Worm (Caenorhabditis elegans): ENCODE measurements around the gene morc-1.

The morc-1 gene

DNA sequence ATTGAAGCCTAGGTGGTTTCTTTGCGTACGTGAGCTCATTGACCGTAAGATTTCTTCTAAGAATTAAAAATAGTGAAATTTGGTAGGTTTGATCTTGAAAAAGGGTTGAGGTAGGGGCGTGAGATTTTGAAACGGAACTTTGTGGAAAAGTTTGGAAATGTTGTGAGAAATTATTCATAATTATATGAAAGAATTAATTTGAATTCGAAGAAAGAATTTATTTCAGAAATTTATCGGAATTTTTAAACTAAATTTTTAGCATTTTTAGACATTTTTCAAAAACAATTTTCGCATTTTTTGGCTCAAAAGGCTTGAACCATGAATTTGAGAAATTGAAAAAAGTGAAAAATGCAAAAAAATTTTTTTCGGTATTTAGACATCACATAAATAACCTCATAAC, 7.5 kb upstream of the morc-1 start:
- TF ChIP-seq flt-1 (GFP tag; IDR thresholded peaks at IDR 0.05) (no peak), med-1 (GFP tag; optimal IDR thresholded peaks at IDR 0.05; ENCODE audit: insufficient read depth) (no peak), cog-1 (tag; optimal IDR thresholded peaks at IDR 0.05) (no peak), ref-1 (GFP tag; conservative IDR thresholded peaks at IDR 0.05) (no peak), ztf-23 (GFP tag; IDR thresholded peaks at IDR 0.05) (no peak), ztf-29 (GFP tag; IDR thresholded peaks at IDR 0.05) (no peak), T22C8.4 (GFP tag; IDR thresholded peaks at IDR 0.05) (no peak), tab-1 (GFP tag; IDR thresholded peaks at IDR 0.05) (no peak), klf-2 (GFP tag; conservative IDR thresholded peaks at IDR 0.05) (no peak)

DNA sequence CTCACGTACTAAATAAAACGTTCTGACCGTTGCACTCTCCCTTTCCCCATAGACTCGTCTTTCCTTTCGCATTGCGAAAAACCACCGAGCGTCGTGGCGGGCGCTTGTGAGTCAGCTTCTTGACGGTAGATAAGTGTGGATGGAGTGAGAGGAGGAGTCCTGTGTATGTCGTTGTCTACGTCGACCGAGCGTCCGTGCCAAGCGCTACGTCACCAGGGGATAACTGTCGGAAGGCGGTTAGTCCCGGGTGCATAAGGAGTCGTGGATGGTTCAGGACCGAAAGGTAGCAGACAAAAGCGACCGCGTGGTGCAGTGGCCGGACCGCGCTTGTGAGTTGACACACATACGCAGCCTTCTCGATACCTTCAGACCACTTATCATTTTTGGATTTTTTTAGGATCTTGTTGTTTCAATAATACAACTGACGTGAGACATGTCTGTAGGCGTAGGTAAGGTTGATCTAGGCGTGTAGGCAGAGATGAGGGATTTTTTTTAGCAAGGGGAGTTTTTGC, 4.5 kb upstream of the morc-1 start:
- peak; percentile 42; the same call in 1 of the 2 replicates for TF ChIP-seq ztf-29 (GFP tag; IDR thresholded peaks at IDR 0.05)
- TF ChIP-seq flt-1 (GFP tag; IDR thresholded peaks at IDR 0.05), result peak; percentile 80; the same call in 1 of the 2 replicates
- TF ChIP-seq tab-1 (GFP tag; IDR thresholded peaks at IDR 0.05), result peak; percentile 88
- peak; percentile 65; the same call in 1 of the 2 replicates for TF ChIP-seq ref-1 (GFP tag; conservative IDR thresholded peaks at IDR 0.05)
- TF ChIP-seq ztf-23 (GFP tag; IDR thresholded peaks at IDR 0.05), result peak; percentile 78
- peak; percentile 75 for TF ChIP-seq klf-2 (GFP tag; conservative IDR thresholded peaks at IDR 0.05)
- peak; percentile 12 for TF ChIP-seq med-1 (GFP tag; optimal IDR thresholded peaks at IDR 0.05; ENCODE audit: insufficient read depth)

DNA sequence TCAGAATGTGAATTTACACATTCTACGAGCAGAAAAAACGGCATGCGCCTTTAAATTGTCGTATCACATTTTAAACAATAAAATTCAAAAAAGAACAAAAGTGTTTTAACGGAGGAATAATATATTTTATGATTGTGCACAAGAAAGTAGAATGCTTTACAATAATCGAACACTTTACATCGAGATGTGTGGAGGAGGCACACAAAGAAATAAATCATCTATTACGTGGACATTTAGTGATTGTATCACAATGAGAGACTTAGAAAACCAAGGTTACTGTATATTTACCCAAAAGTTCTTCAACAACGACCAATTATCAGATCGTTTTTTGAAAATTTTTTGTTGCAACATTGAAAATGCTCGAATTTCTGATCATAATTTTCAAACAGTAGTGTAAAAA, 3.6 kb upstream of the morc-1 start:
- TF ChIP-seq ztf-29 (GFP tag; IDR thresholded peaks at IDR 0.05) (no peak), T22C8.4 (GFP tag; IDR thresholded peaks at IDR 0.05) (no peak), med-1 (GFP tag; optimal IDR thresholded peaks at IDR 0.05; ENCODE audit: insufficient read depth) (no peak), cog-1 (tag; optimal IDR thresholded peaks at IDR 0.05) (no peak), flt-1 (GFP tag; IDR thresholded peaks at IDR 0.05) (no peak), ztf-23 (GFP tag; IDR thresholded peaks at IDR 0.05) (no peak), tab-1 (GFP tag; IDR thresholded peaks at IDR 0.05) (no peak), klf-2 (GFP tag; conservative IDR thresholded peaks at IDR 0.05) (no peak), ref-1 (GFP tag; conservative IDR thresholded peaks at IDR 0.05) (no peak)

DNA sequence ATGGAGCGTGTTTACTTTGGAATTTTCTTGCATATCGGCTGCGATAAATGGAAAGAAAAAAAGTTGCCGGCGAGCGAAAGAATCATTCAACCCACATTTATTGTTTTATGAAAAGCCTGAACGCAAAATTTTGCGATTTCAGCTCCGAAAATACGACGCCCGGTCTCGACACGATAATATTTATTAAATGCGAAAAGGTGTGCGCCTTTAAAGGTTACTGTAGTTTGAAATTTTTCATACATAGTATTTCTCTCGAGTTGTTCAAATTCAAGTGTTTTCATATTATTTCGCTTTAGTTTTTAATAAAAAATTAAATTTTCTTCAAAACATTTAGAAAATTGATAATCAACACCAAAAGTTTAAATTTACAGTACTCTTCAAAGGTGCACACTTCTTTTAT, 2.3 kb upstream of the morc-1 start, which contains the start of gene syx-16:
Gene syx-16 (minus strand): TSS at position 118 of the 400 bp plus-strand sequence.
- TF ChIP-seq klf-2 (GFP tag; conservative IDR thresholded peaks at IDR 0.05), result no peak
- TF ChIP-seq ztf-23 (GFP tag; IDR thresholded peaks at IDR 0.05), result no peak
- TF ChIP-seq flt-1 (GFP tag; IDR thresholded peaks at IDR 0.05), result no peak
- no peak for TF ChIP-seq tab-1 (GFP tag; IDR thresholded peaks at IDR 0.05)
- no peak for TF ChIP-seq med-1 (GFP tag; optimal IDR thresholded peaks at IDR 0.05; ENCODE audit: insufficient read depth)
- no peak for TF ChIP-seq cog-1 (tag; optimal IDR thresholded peaks at IDR 0.05)
- TF ChIP-seq ref-1 (GFP tag; conservative IDR thresholded peaks at IDR 0.05), result no peak
- TF ChIP-seq T22C8.4 (GFP tag; IDR thresholded peaks at IDR 0.05), result no peak
- no peak for TF ChIP-seq ztf-29 (GFP tag; IDR thresholded peaks at IDR 0.05)

DNA sequence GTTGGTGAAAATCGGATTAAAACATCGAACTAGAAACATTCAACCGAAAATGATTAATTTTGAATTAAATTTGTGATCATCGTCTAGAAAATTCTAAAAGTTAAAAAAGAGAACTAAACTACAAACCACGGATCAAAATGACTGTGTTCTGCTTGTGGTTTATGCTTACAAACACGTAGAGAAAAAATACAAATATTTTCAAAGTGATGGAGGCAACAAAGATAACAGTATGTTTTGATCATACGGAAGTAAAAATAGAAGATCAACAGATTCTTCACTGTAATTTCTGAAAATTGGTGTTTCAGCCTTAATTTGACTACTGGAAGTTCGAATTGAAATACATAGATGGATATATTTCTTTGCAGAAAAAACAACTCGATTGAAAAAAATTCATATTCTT, 3.4 kb downstream of the morc-1 start:
- TF ChIP-seq klf-2 (GFP tag; conservative IDR thresholded peaks at IDR 0.05) (no peak), med-1 (GFP tag; optimal IDR thresholded peaks at IDR 0.05; ENCODE audit: insufficient read depth) (no peak), flt-1 (GFP tag; IDR thresholded peaks at IDR 0.05) (no peak), cog-1 (tag; optimal IDR thresholded peaks at IDR 0.05) (no peak), T22C8.4 (GFP tag; IDR thresholded peaks at IDR 0.05) (no peak), ztf-23 (GFP tag; IDR thresholded peaks at IDR 0.05) (no peak), tab-1 (GFP tag; IDR thresholded peaks at IDR 0.05) (no peak), ztf-29 (GFP tag; IDR thresholded peaks at IDR 0.05) (no peak), ref-1 (GFP tag; conservative IDR thresholded peaks at IDR 0.05) (no peak)

ce11 chrIII:5202641-5203040, 4.1 kb downstream of the morc-1 start:
- no peak for TF ChIP-seq med-1 (GFP tag; optimal IDR thresholded peaks at IDR 0.05; ENCODE audit: insufficient read depth)
- TF ChIP-seq T22C8.4 (GFP tag; IDR thresholded peaks at IDR 0.05), result no peak
- TF ChIP-seq flt-1 (GFP tag; IDR thresholded peaks at IDR 0.05), result no peak
- no peak for TF ChIP-seq cog-1 (tag; optimal IDR thresholded peaks at IDR 0.05)
- no peak for TF ChIP-seq ztf-23 (GFP tag; IDR thresholded peaks at IDR 0.05)
- no peak for TF ChIP-seq klf-2 (GFP tag; conservative IDR thresholded peaks at IDR 0.05)
- TF ChIP-seq ref-1 (GFP tag; conservative IDR thresholded peaks at IDR 0.05), result no peak
- TF ChIP-seq tab-1 (GFP tag; IDR thresholded peaks at IDR 0.05), result no peak
- TF ChIP-seq ztf-29 (GFP tag; IDR thresholded peaks at IDR 0.05), result no peak

DNA sequence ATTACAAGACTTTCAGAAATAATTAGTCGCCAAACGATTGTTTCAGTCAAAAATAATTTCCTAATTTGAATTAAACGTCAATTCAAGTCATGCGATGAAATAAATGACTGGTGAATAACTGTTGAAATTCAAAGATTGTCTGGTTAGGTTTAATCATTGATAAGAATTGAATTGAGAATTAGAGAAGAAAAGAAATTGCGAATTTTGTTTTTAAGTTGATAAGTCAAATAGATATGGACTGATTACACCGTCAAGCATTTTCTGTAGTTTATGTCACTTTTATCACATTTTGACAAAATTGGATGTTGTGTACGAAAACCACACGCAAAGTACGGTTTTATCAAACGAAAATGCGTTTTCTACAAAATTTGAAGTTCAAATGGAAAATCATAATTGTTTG, 5.4 kb downstream of the morc-1 start:
- no peak for TF ChIP-seq flt-1 (GFP tag; IDR thresholded peaks at IDR 0.05)
- no peak for TF ChIP-seq ztf-23 (GFP tag; IDR thresholded peaks at IDR 0.05)
- TF ChIP-seq T22C8.4 (GFP tag; IDR thresholded peaks at IDR 0.05), result no peak
- no peak for TF ChIP-seq cog-1 (tag; optimal IDR thresholded peaks at IDR 0.05)
- TF ChIP-seq ztf-29 (GFP tag; IDR thresholded peaks at IDR 0.05), result no peak
- TF ChIP-seq klf-2 (GFP tag; conservative IDR thresholded peaks at IDR 0.05), result no peak
- TF ChIP-seq ref-1 (GFP tag; conservative IDR thresholded peaks at IDR 0.05), result no peak
- no peak for TF ChIP-seq tab-1 (GFP tag; IDR thresholded peaks at IDR 0.05)

ce11 chrIII:5200349-5200748, 6.4 kb downstream of the morc-1 start:
- TF ChIP-seq tab-1 (GFP tag; IDR thresholded peaks at IDR 0.05) (no peak), klf-2 (GFP tag; conservative IDR thresholded peaks at IDR 0.05) (no peak), med-1 (GFP tag; optimal IDR thresholded peaks at IDR 0.05; ENCODE audit: insufficient read depth) (no peak), flt-1 (GFP tag; IDR thresholded peaks at IDR 0.05) (no peak), ref-1 (GFP tag; conservative IDR thresholded peaks at IDR 0.05) (no peak), cog-1 (tag; optimal IDR thresholded peaks at IDR 0.05) (no peak), T22C8.4 (GFP tag; IDR thresholded peaks at IDR 0.05) (no peak), ztf-23 (GFP tag; IDR thresholded peaks at IDR 0.05) (no peak), ztf-29 (GFP tag; IDR thresholded peaks at IDR 0.05) (no peak)

DNA sequence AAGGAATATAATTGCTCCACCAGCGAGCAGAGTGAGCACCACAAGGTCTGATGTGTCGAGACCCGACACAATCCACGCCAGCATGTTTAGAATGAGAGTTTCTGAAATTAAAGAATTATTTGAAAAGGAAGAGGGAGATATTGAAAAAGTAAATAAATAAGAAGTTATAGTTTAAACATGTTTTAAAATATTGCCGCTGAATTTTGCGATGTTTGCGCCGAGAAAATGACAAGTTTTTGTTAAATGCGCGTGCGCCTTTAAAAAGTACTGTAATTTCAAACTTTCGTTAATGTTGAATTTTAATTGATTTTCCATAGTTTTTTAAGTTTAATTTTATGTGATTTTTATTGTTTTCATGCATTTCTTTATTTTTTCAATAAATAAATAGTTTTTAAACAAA, 7.1 kb downstream of the morc-1 start, which contains the start of gene emb-8:
Gene emb-8 (minus strand): TSS at position 101 of the 400 bp plus-strand sequence.
- TF ChIP-seq med-1 (GFP tag; optimal IDR thresholded peaks at IDR 0.05; ENCODE audit: insufficient read depth), result no peak
- TF ChIP-seq ztf-29 (GFP tag; IDR thresholded peaks at IDR 0.05), result no peak
- TF ChIP-seq T22C8.4 (GFP tag; IDR thresholded peaks at IDR 0.05), result no peak
